Worm (Caenorhabditis elegans): ENCODE results near the gene str-56.

str-56 gene

DNA sequence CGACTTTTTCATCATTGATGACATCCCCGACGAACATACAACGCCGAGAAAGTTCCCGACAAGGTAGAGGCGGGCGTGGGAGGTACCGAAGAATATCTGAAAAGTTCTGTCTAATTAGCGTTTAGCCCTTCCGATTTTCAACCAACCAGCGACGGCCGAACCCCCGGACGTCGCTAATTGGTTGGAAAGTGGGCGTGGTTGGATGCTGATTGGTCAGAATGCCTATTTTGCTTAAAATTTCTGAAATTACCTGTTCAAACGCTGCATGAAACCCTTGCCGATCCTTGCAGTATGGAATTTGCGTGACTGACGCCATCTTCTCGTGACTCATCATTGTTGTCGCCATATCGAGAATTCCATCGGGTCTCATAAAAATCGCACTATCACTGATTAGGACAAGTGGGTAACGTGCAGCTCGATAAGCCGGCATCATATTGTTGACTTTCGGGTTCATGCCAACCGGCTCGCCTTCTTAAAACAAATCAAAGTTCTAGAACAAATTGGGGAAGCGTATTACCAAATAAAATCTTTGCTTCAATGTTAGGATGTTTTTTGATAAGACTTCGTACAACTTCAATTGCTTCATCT is 15.4 kb downstream of the str-56 start:
- no peak for TF ChIP-seq nhr-42 (GFP tag; IDR thresholded peaks at IDR 0.05)
- TF ChIP-seq dmd-6 (GFP tag; IDR thresholded peaks at IDR 0.05) = peak; percentile 86
- no peak for TF ChIP-seq hif-1 (tag; optimal IDR thresholded peaks at IDR 0.05)
- TF ChIP-seq egl-27 (tag; optimal IDR thresholded peaks at IDR 0.05) = no peak
- peak; percentile 84 for TF ChIP-seq pqm-1 (tag; optimal IDR thresholded peaks at IDR 0.05)
- no peak for TF ChIP-seq mep-1 (tag; optimal IDR thresholded peaks at IDR 0.05)
- no peak for TF ChIP-seq mxl-2 (GFP tag; conservative IDR thresholded peaks at IDR 0.05)
- no peak for TF ChIP-seq unc-39 (tag; optimal IDR thresholded peaks at IDR 0.05)
- no peak for TF ChIP-seq nhr-48 (tag; optimal IDR thresholded peaks at IDR 0.05)
- no peak for TF ChIP-seq zfp-2 (tag; optimal IDR thresholded peaks at IDR 0.05)
- no peak for TF ChIP-seq lin-13 (GFP tag; optimal IDR thresholded peaks at IDR 0.05)
- no peak for TF ChIP-seq dmd-9 (GFP tag; IDR thresholded peaks at IDR 0.05)
- TF ChIP-seq F49E8.2 (tag; optimal IDR thresholded peaks at IDR 0.05; ENCODE audit: borderline replicate concordance) = no peak
- no peak for TF ChIP-seq attf-4 (tag; optimal IDR thresholded peaks at IDR 0.05)
- TF ChIP-seq zip-11 (GFP tag; IDR thresholded peaks at IDR 0.05) = no peak
- no peak for TF ChIP-seq nhr-25 (tag; optimal IDR thresholded peaks at IDR 0.05; ENCODE audit: borderline replicate concordance, insufficient read depth)
- TF ChIP-seq nhr-41 (GFP tag; IDR thresholded peaks at IDR 0.05) = no peak
- TF ChIP-seq egl-43 (GFP tag; IDR thresholded peaks at IDR 0.05) = no peak
- TF ChIP-seq rbr-2 (tag; optimal IDR thresholded peaks at IDR 0.05) = no peak
- TF ChIP-seq fos-1 (tag; optimal IDR thresholded peaks at IDR 0.05) = no peak
- TF ChIP-seq ZK337.2 (GFP tag; IDR thresholded peaks at IDR 0.05) = no peak
- TF ChIP-seq ztf-7 (tag; optimal IDR thresholded peaks at IDR 0.05) = no peak
- TF ChIP-seq ceh-32 (tag; optimal IDR thresholded peaks at IDR 0.05; ENCODE audit: poor library complexity) = no peak
- TF ChIP-seq php-3 (GFP tag; IDR thresholded peaks at IDR 0.05) = peak; percentile 60; the same call in 1 of the 2 replicates
- no peak for TF ChIP-seq D1046.2 (GFP tag; IDR thresholded peaks at IDR 0.05)
- TF ChIP-seq mes-2 (tag; optimal IDR thresholded peaks at IDR 0.05; ENCODE audit: poor library complexity, severe bottlenecking) = no peak
- no peak for TF ChIP-seq ctbp-1 (GFP tag; IDR thresholded peaks at IDR 0.05)
- TF ChIP-seq F44E2.7 (GFP tag; IDR thresholded peaks at IDR 0.05) = no peak
- TF ChIP-seq ceh-28 (tag; optimal IDR thresholded peaks at IDR 0.05) = no peak
- peak; percentile 48 for TF ChIP-seq mxl-3 (GFP tag; optimal IDR thresholded peaks at IDR 0.05)
- no peak for TF ChIP-seq mdt-29 (GFP tag; IDR thresholded peaks at IDR 0.05)
- TF ChIP-seq unc-62 (GFP tag; optimal IDR thresholded peaks at IDR 0.05 in 1 of 2) = no peak
- no peak for TF ChIP-seq unc-62 (tag; optimal IDR thresholded peaks at IDR 0.05)
- no peak for TF ChIP-seq daf-12 (tag; optimal IDR thresholded peaks at IDR 0.05)
- TF ChIP-seq ama-1 (optimal IDR thresholded peaks at IDR 0.05) = no peak
- TF ChIP-seq fkh-10 (GFP tag; optimal IDR thresholded peaks at IDR 0.05) = no peak
- TF ChIP-seq lin-1 (GFP tag; IDR thresholded peaks at IDR 0.05) = no peak
- peak; percentile 82 for TF ChIP-seq nhr-28 (tag; optimal IDR thresholded peaks at IDR 0.05)
- no peak for TF ChIP-seq nhr-237 (tag; optimal IDR thresholded peaks at IDR 0.05)
- no peak for TF ChIP-seq arid-1 (GFP tag; conservative IDR thresholded peaks at IDR 0.05)
- no peak for TF ChIP-seq Y105C5A.15 (GFP tag; IDR thresholded peaks at IDR 0.05)
- TF ChIP-seq tag-97 (GFP tag; IDR thresholded peaks at IDR 0.05) = no peak
- TF ChIP-seq zfp-3 (GFP tag; conservative IDR thresholded peaks at IDR 0.05) = no peak
- TF ChIP-seq T20F7.1 (GFP tag; optimal IDR thresholded peaks at IDR 0.05) = no peak
- no peak for TF ChIP-seq daf-16 (GFP tag; optimal IDR thresholded peaks at IDR 0.05)
- TF ChIP-seq daf-16 (tag; optimal IDR thresholded peaks at IDR 0.05) = peak; percentile 87
- no peak for TF ChIP-seq cey-2 (tag; optimal IDR thresholded peaks at IDR 0.05; ENCODE audit: borderline replicate concordance, insufficient read depth)
- TF ChIP-seq ceh-82 (tag; optimal IDR thresholded peaks at IDR 0.05) = no peak
- TF ChIP-seq F10B5.3 (tag; optimal IDR thresholded peaks at IDR 0.05) = no peak
- TF ChIP-seq ceh-62 (tag; optimal IDR thresholded peaks at IDR 0.05) = no peak
- peak; percentile 32 for TF ChIP-seq nhr-77 (tag; optimal IDR thresholded peaks at IDR 0.05)
- TF ChIP-seq ces-1 (GFP tag; optimal IDR thresholded peaks at IDR 0.05) = no peak

Measured in whole organism, L4 larva.